Worm (Caenorhabditis elegans): ENCODE data around the gene lcmt-1.

ce11 chrIII:4391319-4391718, 48.1 kb downstream of the lcmt-1 start:
- no peak for TF ChIP-seq klf-2 (GFP tag; conservative IDR thresholded peaks at IDR 0.05)
- TF ChIP-seq T22C8.4 (GFP tag; IDR thresholded peaks at IDR 0.05) = no peak
- no peak for TF ChIP-seq cog-1 (tag; optimal IDR thresholded peaks at IDR 0.05)
- TF ChIP-seq ztf-29 (GFP tag; IDR thresholded peaks at IDR 0.05) = no peak
- TF ChIP-seq tab-1 (GFP tag; IDR thresholded peaks at IDR 0.05) = no peak

Measured in whole organism, midembryonic.